Worm (Caenorhabditis elegans): Measurements from ENCODE around the gene srg-7.

srg-7 gene

ce11 chrIII:6230870-6231269, 37.1 kb downstream of the srg-7 start, which contains the start of gene esyt-2:
Gene esyt-2 (minus strand): TSS chrIII:6230970.
- TF ChIP-seq rnt-1 (tag; optimal IDR thresholded peaks at IDR 0.05), result peak; percentile 6
- TF ChIP-seq nhr-71 (tag; optimal IDR thresholded peaks at IDR 0.05), result peak; percentile 54
- peak; percentile 5 for TF ChIP-seq lin-14 (GFP tag; optimal IDR thresholded peaks at IDR 0.05)
- no peak for TF ChIP-seq elt-3 (tag; optimal IDR thresholded peaks at IDR 0.05)

DNA sequence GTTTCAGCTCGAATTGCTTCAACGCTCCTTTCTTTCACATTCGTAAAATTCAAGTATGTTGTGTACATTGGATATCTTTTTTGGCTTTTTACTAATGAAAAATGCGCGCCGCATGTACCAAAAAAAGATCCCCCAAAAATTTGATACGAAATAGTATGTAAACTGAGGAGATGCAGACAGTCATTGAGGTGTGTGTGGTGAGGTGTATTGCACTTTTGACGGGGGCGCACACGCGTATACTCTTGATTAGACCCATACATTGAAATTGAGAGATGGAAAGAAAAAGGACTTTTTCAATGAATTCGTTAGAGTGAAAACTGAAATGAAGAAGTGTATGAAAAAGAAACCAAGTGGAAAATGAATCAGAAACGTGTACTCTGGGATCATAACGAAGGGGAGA, 46.6 kb downstream of the srg-7 start:
- TF ChIP-seq fkh-8 (tag; optimal IDR thresholded peaks at IDR 0.05) (peak; percentile 57), tlp-1 (tag; optimal IDR thresholded peaks at IDR 0.05) (no peak), lin-14 (GFP tag; optimal IDR thresholded peaks at IDR 0.05) (peak; percentile 30), unc-86 (tag; optimal IDR thresholded peaks at IDR 0.05) (peak; percentile 5)

DNA sequence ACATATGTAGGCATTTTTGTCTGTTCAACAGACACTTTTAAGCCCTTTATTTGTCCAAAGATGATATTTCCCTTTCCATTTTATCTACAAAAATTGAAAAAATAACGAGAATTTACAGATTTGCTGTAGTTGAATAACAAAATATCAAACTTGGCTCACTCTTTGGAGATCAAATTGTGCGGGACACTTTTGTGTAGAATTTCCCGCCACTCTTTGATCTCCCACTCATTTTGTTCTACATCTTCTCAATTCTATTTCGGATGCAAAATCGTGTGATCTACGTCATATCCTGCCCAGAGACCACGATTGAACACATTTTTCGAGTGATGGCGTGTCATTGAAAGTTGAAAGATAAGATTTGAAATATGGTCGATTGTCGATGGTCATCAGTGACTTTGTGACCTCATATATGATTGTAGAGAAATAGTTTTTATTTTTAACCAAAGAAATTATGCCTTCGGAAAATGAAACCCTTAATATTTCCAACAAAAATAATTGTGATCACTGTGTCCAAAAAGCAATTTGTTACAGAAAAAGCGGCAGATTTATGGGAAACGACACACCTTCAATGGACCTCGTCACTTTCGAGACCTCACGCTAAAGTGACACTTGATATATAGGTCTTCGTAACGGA, 51.0 kb downstream of the srg-7 start, which contains the start of gene hot-4:
hot-4 (plus strand) TSS at position 584 of the 634 bp plus-strand sequence.
- TF ChIP-seq grh-1 (GFP tag; IDR thresholded peaks at IDR 0.05) (no peak), tlp-1 (tag; optimal IDR thresholded peaks at IDR 0.05) (no peak), blmp-1 (tag; optimal IDR thresholded peaks at IDR 0.05) (peak; percentile 34), sup-37 (GFP tag; optimal IDR thresholded peaks at IDR 0.05) (no peak)

Measured in whole organism, L1 larva.